Worm (Caenorhabditis elegans) whole organism, L4/young adult: Measurements from ENCODE around the gene hsp-12.6.

Experiments used
- W03F9.2 ChIP-seq: fragments of 150-350 bp; optimal IDR thresholded peaks from 2 replicates; lab custom pipeline; 2014; ENCODE audit warnings: missing biosample characterization, missing genetic modification characterization
- dao-5 ChIP-seq: sonication (generic microtip); optimal IDR thresholded peaks from 2 replicates; lab custom pipeline; 2016; ENCODE audit warnings: missing genotype, missing genetic modification characterization, moderate library complexity, missing compliant biosample characterization
- him-1 ChIP-seq: sonication (generic microtip); optimal IDR thresholded peaks from 2 replicates; lab custom pipeline; 2016; ENCODE audit warnings: missing genotype, missing genetic modification reagents, missing genetic modification characterization, missing compliant biosample characterization

- no peak for TF ChIP-seq him-1 (tag; lab: Kevin White, UChicago)
- TF ChIP-seq dao-5 (tag; lab: Kevin White, UChicago): no peak
- no peak for TF ChIP-seq W03F9.2 (tag; lab: Kevin White, UChicago)
These were observed at the start of gene hsp-12.6 for ce11 chrIV:9447209-9447608.
